1 fruit fly cellular context compared by ENCODE assay signal in the genomic region with DNA sequence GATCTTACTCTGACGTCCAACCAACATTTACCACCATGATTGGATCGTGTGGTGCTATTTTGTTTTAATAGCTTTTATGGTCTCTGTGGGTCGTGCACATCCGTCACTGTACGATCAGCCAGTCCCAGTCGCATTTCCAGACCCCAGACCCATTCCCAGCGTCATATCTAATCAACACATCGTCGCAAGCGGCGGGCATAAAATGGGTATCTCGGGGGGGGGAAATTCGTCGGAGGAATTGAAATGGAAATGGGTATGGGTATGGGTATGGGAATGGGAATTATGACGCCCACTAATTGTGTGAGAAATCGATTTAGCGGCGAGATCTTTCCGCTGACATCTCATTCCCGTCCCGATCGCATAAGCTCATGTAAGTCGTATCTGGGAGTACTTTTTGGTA.
TF ChIP-seq lines count a peak whose summit lies in the region.

No protein-coding gene starts in this region.

TF ChIP-seq in whole organism, embryonic, 481 proteins besides CTCF, POLR2A, EP300 and RAD21 (continued from another document):
- TF ChIP-seq lab (GFP tag; optimal IDR thresholded peaks at IDR 0.05; lab: Kevin White, UChicago) (peak; percentile 63), CG10543 (GFP tag; optimal IDR thresholded peaks at IDR 0.05; lab: Kevin White, UChicago) (peak; percentile 81), Atf6 (GFP tag; IDR thresholded peaks at IDR 0.05; lab: Robert Waterston, UW) (peak; percentile 25; the same call in 1 of the 2 replicates), pan (optimal IDR thresholded peaks at IDR 0.05; lab: Kevin White, UChicago) (no peak), pan (GFP tag; optimal IDR thresholded peaks at IDR 0.05 in 1 of 2, IDR thresholded peaks at IDR 0.05 in 1 of 2) (peak in 1 of 2 experiments; percentile 36), mirr (GFP tag; optimal IDR thresholded peaks at IDR 0.05; lab: Kevin White, UChicago) (peak; percentile 70), CG14860 (GFP tag; IDR thresholded peaks at IDR 0.05; lab: Robert Waterston, UW; ENCODE audit: partially characterized antibody) (no peak), gsb-n (tag; optimal IDR thresholded peaks at IDR 0.05; lab: Kevin White, UChicago) (peak; percentile 9), Awh (GFP tag; IDR thresholded peaks at IDR 0.05; lab: Robert Waterston, UW) (0 out of 2 replicates have a peak, but pooled peaks have one; percentile 20), HmgZ (tag; optimal IDR thresholded peaks at IDR 0.05; lab: Kevin White, UChicago) (peak; percentile 25), CG17359 (tag; optimal IDR thresholded peaks at IDR 0.05; lab: Kevin White, UChicago) (peak; percentile 12), NFAT (GFP tag; IDR thresholded peaks at IDR 0.05; lab: Robert Waterston, UW) (0 out of 2 replicates have a peak, but pooled peaks have one; percentile 31), GATAe (GFP tag; conservative IDR thresholded peaks at IDR 0.05; lab: Robert Waterston, UW) (peak; percentile 84), CG14014 (GFP tag; IDR thresholded peaks at IDR 0.05; lab: Robert Waterston, UW) (no peak), chinmo (GFP tag; IDR thresholded peaks at IDR 0.05; lab: Robert Waterston, UW; ENCODE audit: partially characterized antibody) (peak; percentile 72; the same call in 1 of the 4 replicates), ci (GFP tag; IDR thresholded peaks at IDR 0.05; lab: Robert Waterston, UW) (0 out of 3 replicates have a peak, but pooled peaks have one; percentile 40), CG10209 (GFP tag; optimal IDR thresholded peaks at IDR 0.05; lab: Kevin White, UChicago) (peak; percentile 5), sd (tag; optimal IDR thresholded peaks at IDR 0.05; lab: Kevin White, UChicago) (peak; percentile 33), Adf1 (GFP tag; IDR thresholded peaks at IDR 0.05; lab: Robert Waterston, UW) (peak; percentile 27; the same call in 1 of the 2 replicates), B-H1 (GFP tag; IDR thresholded peaks at IDR 0.05; lab: Robert Waterston, UW) (no peak), vnd (GFP tag; IDR thresholded peaks at IDR 0.05; lab: Robert Waterston, UW; ENCODE audit: partially characterized antibody) (no peak), Hmr (GFP tag; optimal IDR thresholded peaks at IDR 0.05; lab: Kevin White, UChicago) (peak; percentile 26), Med (GFP tag; lab: Kevin White, UChicago) (peak; percentile 25), CG3838 (GFP tag; optimal IDR thresholded peaks at IDR 0.05; lab: Kevin White, UChicago) (no peak), exex (tag; optimal IDR thresholded peaks at IDR 0.05; lab: Kevin White, UChicago) (peak; percentile 72), CG9932 (GFP tag; IDR thresholded peaks at IDR 0.05; lab: Robert Waterston, UW) (peak; percentile 23; the same call in 1 of the 2 replicates)
TF ChIP-seq in whole organism, embryonic: peak in this region for 37.
